Fruit fly (Drosophila melanogaster) whole organism, embryonic: ENCODE measurements around the gene gfzf.

Source experiments
- Antp ChIP-seq: fragments of 200-800 bp; sonication (Bioruptor generic); optimal IDR thresholded peaks from 3 replicates; lab custom pipeline; 2016; ENCODE audit warnings: missing biosample characterization, missing genetic modification characterization
- Atf6 ChIP-seq: fragments of 200-800 bp; sonication (Bioruptor generic); IDR thresholded peaks from 2 replicates; pipeline ENCODE4 v1.3.6; 2022; ENCODE audit warnings: missing biosample characterization, missing genetic modification characterization
- CG1024 ChIP-seq: fragments of 200-800 bp; sonication (Bioruptor generic); IDR thresholded peaks from 2 replicates; pipeline ENCODE4 v1.3.6; 2022; ENCODE audit warnings: missing biosample characterization, missing genetic modification characterization
- CG10274 ChIP-seq: fragments of 200-800 bp; sonication (Bioruptor generic); optimal IDR thresholded peaks from 3 replicates; lab custom pipeline; 2017; ENCODE audit warnings: missing biosample characterization, mild to moderate bottlenecking, missing genetic modification characterization
- CG10366 ChIP-seq: fragments of 200-800 bp; sonication (Bioruptor generic); IDR thresholded peaks from 2 replicates; pipeline ENCODE4 v1.3.6; 2022; ENCODE audit warnings: missing biosample characterization, missing genetic modification characterization
- CG12219 ChIP-seq: fragments of 200-800 bp; sonication (Bioruptor generic); optimal IDR thresholded peaks from 3 replicates; lab custom pipeline; 2018; ENCODE audit warnings: missing biosample characterization, mild to moderate bottlenecking, missing genetic modification characterization
- CG12744 ChIP-seq: fragments of 200-800 bp; sonication (Bioruptor generic); optimal IDR thresholded peaks from 2 replicates; lab custom pipeline; 2016; ENCODE audit warnings: missing biosample characterization, missing genetic modification characterization
- CG1832 ChIP-seq: fragments of 200-800 bp; sonication (Bioruptor generic); optimal IDR thresholded peaks from 2 replicates; lab custom pipeline; 2017; ENCODE audit warnings: missing biosample characterization, mild to moderate bottlenecking, missing genetic modification characterization, inconsistent platforms
- CG18619 ChIP-seq: fragments of 200-800 bp; sonication (Bioruptor generic); optimal IDR thresholded peaks from 3 replicates; lab custom pipeline; 2017; ENCODE audit warnings: missing biosample characterization, mild to moderate bottlenecking, missing genetic modification characterization
- CG30403 ChIP-seq: fragments of 200-800 bp; sonication (Bioruptor generic); optimal IDR thresholded peaks from 3 replicates; lab custom pipeline; 2016; ENCODE audit warnings: missing biosample characterization, missing genetic modification characterization
- CG3065 ChIP-seq: fragments of 200-800 bp; sonication (Bioruptor generic); optimal IDR thresholded peaks from 2 replicates; lab custom pipeline; 2016; ENCODE audit warnings: missing biosample characterization, missing genetic modification characterization
- CG32767 ChIP-seq: fragments of 200-800 bp; sonication (Bioruptor generic); IDR thresholded peaks from 2 replicates; pipeline ENCODE4 v1.3.6; 2022; ENCODE audit warnings: missing biosample characterization, missing genetic modification characterization
- CG33557 ChIP-seq: fragments of 200-800 bp; sonication (Bioruptor generic); optimal IDR thresholded peaks from 2 replicates; lab custom pipeline; 2019; ENCODE audit warnings: missing biosample characterization, mild to moderate bottlenecking, missing genetic modification characterization, moderate library complexity
- CG34224 ChIP-seq: fragments of 200-800 bp; sonication (Bioruptor generic); IDR thresholded peaks from 3 replicates; pipeline ENCODE4 v1.3.6; 2022; ENCODE audit warnings: missing biosample characterization, missing genetic modification characterization; ENCODE audit not compliant: partially characterized antibody
- CG43689 ChIP-seq: fragments of 200-800 bp; sonication (Bioruptor generic); IDR thresholded peaks from 2 replicates; pipeline ENCODE4 v1.3.6; 2022; ENCODE audit warnings: missing biosample characterization, missing genetic modification characterization
- CG4424 ChIP-seq: fragments of 200-800 bp; sonication (Bioruptor generic); optimal IDR thresholded peaks from 3 replicates; lab custom pipeline; 2016; ENCODE audit warnings: missing biosample characterization, missing genetic modification characterization
- CG6683 ChIP-seq: fragments of 200-800 bp; sonication (Bioruptor generic); optimal IDR thresholded peaks from 2 replicates; lab custom pipeline; 2017; ENCODE audit warnings: missing biosample characterization, mild to moderate bottlenecking, missing genetic modification characterization, missing genetic modification reagents
- CG8359 ChIP-seq: fragments of 200-800 bp; sonication (Bioruptor generic); optimal IDR thresholded peaks from 2 replicates; lab custom pipeline; 2017; ENCODE audit warnings: missing biosample characterization, mild to moderate bottlenecking, missing genetic modification characterization, borderline replicate concordance
- CG8765 ChIP-seq: fragments of 200-800 bp; sonication (Bioruptor generic); IDR thresholded peaks from 2 replicates; pipeline ENCODE4 v1.3.6; 2022; ENCODE audit warnings: missing biosample characterization, missing genetic modification characterization
- CG9437 ChIP-seq: fragments of 200-800 bp; sonication (Bioruptor generic); optimal IDR thresholded peaks from 2 replicates; lab custom pipeline; 2018; ENCODE audit warnings: missing biosample characterization, mild to moderate bottlenecking, missing genetic modification characterization
- CG9797 ChIP-seq: fragments of 200-800 bp; sonication (Bioruptor generic); optimal IDR thresholded peaks from 3 replicates; lab custom pipeline; 2018; ENCODE audit warnings: missing biosample characterization, mild to moderate bottlenecking, missing genetic modification characterization
- Chrac-16 ChIP-seq: fragments of 200-800 bp; sonication (Bioruptor generic); optimal IDR thresholded peaks from 3 replicates; lab custom pipeline; 2016; ENCODE audit warnings: missing biosample characterization, missing genetic modification characterization
- CkIIα-i1 ChIP-seq: fragments of 200-800 bp; sonication (Bioruptor generic); IDR thresholded peaks from 2 replicates; pipeline ENCODE4 v1.3.6; 2022; ENCODE audit warnings: missing biosample characterization, missing genetic modification characterization
- E2f2 ChIP-seq: fragments of 200-800 bp; sonication (Bioruptor generic); IDR thresholded peaks from 2 replicates; pipeline ENCODE4 v1.3.6; 2022; ENCODE audit warnings: missing biosample characterization, missing genetic modification characterization
- Fer2 ChIP-seq: fragments of 200-800 bp; sonication (Bioruptor generic); optimal IDR thresholded peaks from 2 replicates; lab custom pipeline; 2018; ENCODE audit warnings: missing biosample characterization, mild to moderate bottlenecking, missing genetic modification characterization, moderate library complexity
- HHEX ChIP-seq: fragments of 200-800 bp; sonication (Bioruptor generic); optimal IDR thresholded peaks from 3 replicates; lab custom pipeline; 2017; ENCODE audit warnings: missing biosample characterization, mild to moderate bottlenecking, missing genetic modification characterization, missing genetic modification reagents
- HmgZ ChIP-seq: fragments of 200-800 bp; sonication (Bioruptor generic); optimal IDR thresholded peaks from 2 replicates; lab custom pipeline; 2018; ENCODE audit warnings: missing biosample characterization, mild to moderate bottlenecking, missing genetic modification characterization
- MTF-1 ChIP-seq: fragments of 200-800 bp; sonication (Bioruptor generic); optimal IDR thresholded peaks from 2 replicates; lab custom pipeline; 2018; ENCODE audit warnings: missing biosample characterization, mild to moderate bottlenecking, missing genetic modification characterization, borderline replicate concordance
- NFAT ChIP-seq: fragments of 200-800 bp; sonication (Bioruptor generic); IDR thresholded peaks from 2 replicates; pipeline ENCODE4 v1.3.6; 2022; ENCODE audit warnings: missing biosample characterization, missing genetic modification characterization
- Nf-YC ChIP-seq: fragments of 200-800 bp; optimal IDR thresholded peaks from 3 replicates; lab custom pipeline; 2019; ENCODE audit warnings: missing biosample characterization, mild to moderate bottlenecking, missing genetic modification characterization, moderate library complexity
- NfI ChIP-seq: fragments of 200-800 bp; sonication (Bioruptor generic); optimal IDR thresholded peaks from 3 replicates; lab custom pipeline; 2018; ENCODE audit warnings: missing biosample characterization, mild to moderate bottlenecking, missing genetic modification characterization, moderate library complexity
- Oaz ChIP-seq: fragments of 200-800 bp; sonication (Bioruptor generic); IDR thresholded peaks from 2 replicates; pipeline ENCODE4 v1.3.6; 2022; ENCODE audit warnings: missing biosample characterization, missing genetic modification characterization
- Scr ChIP-seq: fragments of 200-800 bp; sonication (Bioruptor generic); IDR thresholded peaks from 2 replicates; pipeline ENCODE4 v1.3.6; 2022; ENCODE audit warnings: missing biosample characterization, missing genetic modification characterization; ENCODE audit not compliant: partially characterized antibody
- Sry-β ChIP-seq: fragments of 200-800 bp; sonication (Bioruptor generic); optimal IDR thresholded peaks from 2 replicates; lab custom pipeline; 2018; ENCODE audit warnings: missing biosample characterization, mild to moderate bottlenecking, missing genetic modification characterization, moderate library complexity
- al ChIP-seq: fragments of 200-800 bp; sonication (Bioruptor generic); IDR thresholded peaks from 2 replicates; pipeline ENCODE4 v1.3.6; 2022; ENCODE audit warnings: missing biosample characterization, missing genetic modification characterization
- bigmax ChIP-seq: fragments of 200-800 bp; sonication (Bioruptor generic); optimal IDR thresholded peaks from 2 replicates; lab custom pipeline; 2018; ENCODE audit warnings: missing biosample characterization, mild to moderate bottlenecking, missing genetic modification characterization
- cwo ChIP-seq: fragments of 200-800 bp; sonication (Bioruptor generic); optimal IDR thresholded peaks from 3 replicates; lab custom pipeline; 2017; ENCODE audit warnings: missing biosample characterization, missing genetic modification characterization, mild to moderate bottlenecking, moderate library complexity, missing genetic modification reagents
- exex ChIP-seq: fragments of 200-800 bp; sonication (Bioruptor generic); optimal IDR thresholded peaks from 4 replicates; lab custom pipeline; 2018; ENCODE audit warnings: missing biosample characterization, mild to moderate bottlenecking, missing genetic modification characterization, moderate library complexity
- fu2 ChIP-seq: fragments of 200-800 bp; sonication (Bioruptor generic); optimal IDR thresholded peaks from 2 replicates; lab custom pipeline; 2016; ENCODE audit warnings: missing biosample characterization, missing genetic modification characterization
- her ChIP-seq: fragments of 200-800 bp; sonication (Bioruptor generic); optimal IDR thresholded peaks from 2 replicates; lab custom pipeline; 2016; ENCODE audit warnings: missing biosample characterization, missing genetic modification characterization
- kni ChIP-seq: fragments of 200-800 bp; sonication (Bioruptor generic); optimal IDR thresholded peaks from 3 replicates; lab custom pipeline; 2017; ENCODE audit warnings: mild to moderate bottlenecking, missing biosample characterization, missing genetic modification reagents, missing genetic modification characterization
- lilli ChIP-seq: fragments of 200-800 bp; sonication (Bioruptor generic); optimal IDR thresholded peaks from 3 replicates; lab custom pipeline; 2016; ENCODE audit warnings: missing biosample characterization, missing genetic modification characterization
- repo ChIP-seq: fragments of 200-800 bp; sonication (Bioruptor generic); optimal IDR thresholded peaks from 2 replicates; lab custom pipeline; 2016; ENCODE audit warnings: missing biosample characterization, missing genetic modification characterization
- sd ChIP-seq: fragments of 200-800 bp; sonication (Bioruptor generic); optimal IDR thresholded peaks from 3 replicates; lab custom pipeline; 2018; ENCODE audit warnings: missing biosample characterization, mild to moderate bottlenecking, missing genetic modification characterization, moderate library complexity
- slbo ChIP-seq: fragments of 200-800 bp; sonication (Bioruptor generic); IDR thresholded peaks from 2 replicates; pipeline ENCODE4 v1.3.6; 2022; ENCODE audit warnings: missing biosample characterization, missing genetic modification characterization
- so ChIP-seq: fragments of 200-800 bp; sonication (Bioruptor generic); IDR thresholded peaks from 3 replicates; pipeline ENCODE4 v1.3.6; 2022; ENCODE audit warnings: missing biosample characterization, missing genetic modification characterization
- wdn ChIP-seq: fragments of 200-800 bp; sonication (Bioruptor generic); IDR thresholded peaks from 2 replicates; pipeline ENCODE4 v1.3.6; 2022; ENCODE audit warnings: missing biosample characterization, missing genetic modification characterization
- zen ChIP-seq: fragments of 200-800 bp; sonication (Bioruptor generic); optimal IDR thresholded peaks from 3 replicates; lab custom pipeline; 2018; ENCODE audit warnings: missing biosample characterization, mild to moderate bottlenecking, missing genetic modification characterization, moderate library complexity
- zfh2 ChIP-seq: fragments of 200-800 bp; sonication (Bioruptor generic); optimal IDR thresholded peaks from 2 replicates; lab custom pipeline; 2016; ENCODE audit warnings: missing biosample characterization, missing genetic modification characterization

Gene gfzf

dm6 chr3R:7144245-7144904 is 6.4 kb downstream of the gfzf start, which contains the start of the genes CG14610 and CG2656 (continued):
- TF ChIP-seq CG8359 (GFP tag; lab: Kevin White, UChicago) (no peak), al (no peak), HmgZ (tag; lab: Kevin White, UChicago) (peak; percentile 90), CG12219 (GFP tag; lab: Kevin White, UChicago) (no peak), CG32767 (GFP tag; lab: Robert Waterston, UW) (no peak), NfI (peak; percentile 80), so (GFP tag; lab: Robert Waterston, UW) (no peak), fu2 (GFP tag; lab: Kevin White, UChicago) (peak; percentile 81), MTF-1 (GFP tag; lab: Kevin White, UChicago) (peak; percentile 52), Nf-YC (peak; percentile 28), Sry-β (GFP tag; lab: Kevin White, UChicago) (no peak), sd (peak; percentile 96), CG18619 (GFP tag; lab: Kevin White, UChicago) (peak; percentile 42), E2f2 (peak; percentile 100), CG3065 (peak; percentile 53), CG1832 (GFP tag; lab: Kevin White, UChicago) (no peak), CG6683 (GFP tag; lab: Kevin White, UChicago) (peak; percentile 27), CG1024 (GFP tag; lab: Robert Waterston, UW) (peak; percentile 74), CG9437 (GFP tag; lab: Kevin White, UChicago) (peak; percentile 30), exex (tag; lab: Kevin White, UChicago) (no peak), CG43689 (GFP tag; lab: Robert Waterston, UW) (no peak), CG33557 (GFP tag; lab: Kevin White, UChicago) (peak; percentile 25), Scr (GFP tag; lab: Robert Waterston, UW) (peak; percentile 59), slbo (GFP tag; lab: Robert Waterston, UW) (peak; percentile 89), CkIIα-i1 (GFP tag; lab: Robert Waterston, UW) (no peak), Chrac-16 (GFP tag; lab: Kevin White, UChicago) (peak; percentile 89), zfh2 (GFP tag; lab: Kevin White, UChicago) (peak; percentile 86), her (peak; percentile 89), Oaz (GFP tag; lab: Robert Waterston, UW) (no peak), CG8765 (GFP tag; lab: Robert Waterston, UW) (peak; percentile 20; the same call in 1 of the 2 replicates), Antp (GFP tag; lab: Kevin White, UChicago) (peak; percentile 94), CG9797 (GFP tag; lab: Kevin White, UChicago) (peak; percentile 39), CG12744 (GFP tag; lab: Kevin White, UChicago) (peak; percentile 49), Atf6 (peak; percentile 54; the same call in 1 of the 2 replicates), repo (peak; percentile 87), zen (tag; lab: Kevin White, UChicago) (peak; percentile 50), cwo (GFP tag; lab: Kevin White, UChicago) (peak; percentile 47), CG10366 (GFP tag; lab: Robert Waterston, UW) (peak; percentile 61), Fer2 (tag; lab: Kevin White, UChicago) (peak; percentile 8), NFAT (GFP tag; lab: Robert Waterston, UW) (peak; percentile 67), HHEX (GFP tag; lab: Kevin White, UChicago) (no peak), CG4424 (GFP tag; lab: Kevin White, UChicago) (peak; percentile 74), CG10274 (GFP tag; lab: Kevin White, UChicago) (no peak), wdn (GFP tag; lab: Robert Waterston, UW) (0 out of 2 replicates have a peak, but pooled peaks have one; percentile 44), bigmax (GFP tag; lab: Kevin White, UChicago) (no peak), lilli (GFP tag; lab: Kevin White, UChicago) (peak; percentile 91), CG30403 (GFP tag; lab: Kevin White, UChicago) (peak; percentile 87), kni (peak; percentile 5), CG34224 (GFP tag; lab: Robert Waterston, UW) (peak; percentile 28; the same call in 2 of the 3 replicates)
